Worm (Caenorhabditis elegans): ENCODE measurements around the gene K12D12.5.

Gene K12D12.5

ce11 chrII:11893323-11893722 lies 32.5 kb downstream of the K12D12.5 start, which contains the start of gene ZK930.2 (continued):
- no peak for TF ChIP-seq pqm-1 (tag; optimal IDR thresholded peaks at IDR 0.05)
- TF ChIP-seq dpl-1 (GFP tag; optimal IDR thresholded peaks at IDR 0.05): no peak
- no peak for TF ChIP-seq ceh-32 (tag; optimal IDR thresholded peaks at IDR 0.05; ENCODE audit: poor library complexity)
- no peak for TF ChIP-seq hif-1 (tag; optimal IDR thresholded peaks at IDR 0.05)

- TF ChIP-seq aha-1 (tag): peak; percentile 89
- no peak for TF ChIP-seq ceh-28 (tag; optimal IDR thresholded peaks at IDR 0.05)
Observed at ce11 chrII:11899761-11900160, 38.9 kb downstream of the K12D12.5 start.

ce11 chrII:11901110-11901509 lies 40.3 kb downstream of the K12D12.5 start, which contains the start of gene vab-23:
vab-23 (minus strand) TSS chrII:11901210.
- TF ChIP-seq nhr-11 (tag; optimal IDR thresholded peaks at IDR 0.05): no peak
- no peak for TF ChIP-seq Y48G9A.11 (GFP tag; IDR thresholded peaks at IDR 0.05)
- no peak for TF ChIP-seq lin-1 (GFP tag; IDR thresholded peaks at IDR 0.05)
- TF ChIP-seq fos-1 (tag; optimal IDR thresholded peaks at IDR 0.05): no peak
- no peak for TF ChIP-seq snpc-4 (tag; optimal IDR thresholded peaks at IDR 0.05)
- TF ChIP-seq dmd-9 (GFP tag; IDR thresholded peaks at IDR 0.05): no peak
- TF ChIP-seq zfp-2 (tag; optimal IDR thresholded peaks at IDR 0.05): no peak
- TF ChIP-seq zag-1 (tag; optimal IDR thresholded peaks at IDR 0.05): no peak
- no peak for TF ChIP-seq nhr-41 (GFP tag; IDR thresholded peaks at IDR 0.05)

ce11 chrII:11902203-11902602 lies 41.4 kb downstream of the K12D12.5 start:
- TF ChIP-seq pqm-1 (tag; optimal IDR thresholded peaks at IDR 0.05) (no peak), daf-16 (GFP tag; optimal IDR thresholded peaks at IDR 0.05) (no peak), daf-16 (tag; optimal IDR thresholded peaks at IDR 0.05) (no peak), nhr-77 (tag; optimal IDR thresholded peaks at IDR 0.05) (no peak), hlh-11 (tag; optimal IDR thresholded peaks at IDR 0.05) (no peak), rbr-2 (tag; optimal IDR thresholded peaks at IDR 0.05) (no peak), dmd-9 (GFP tag; IDR thresholded peaks at IDR 0.05) (no peak), ZK337.2 (GFP tag; IDR thresholded peaks at IDR 0.05) (no peak), sdz-12 (GFP tag; optimal IDR thresholded peaks at IDR 0.05) (no peak), ces-1 (GFP tag; optimal IDR thresholded peaks at IDR 0.05) (no peak)

- TF ChIP-seq dmd-8 (GFP tag; IDR thresholded peaks at IDR 0.05) (no peak), mxl-2 (GFP tag; conservative IDR thresholded peaks at IDR 0.05) (no peak), daf-19 (GFP tag; conservative IDR thresholded peaks at IDR 0.05) (no peak), ces-1 (GFP tag; optimal IDR thresholded peaks at IDR 0.05) (no peak), unc-62 (GFP tag; optimal IDR thresholded peaks at IDR 0.05 in 1 of 2) (peak in 1 of 2 experiments; percentile 59), unc-62 (tag; optimal IDR thresholded peaks at IDR 0.05) (no peak)
Observed at ce11 chrII:11905023-11905422, 44.2 kb downstream of the K12D12.5 start.

- TF ChIP-seq D1046.2 (GFP tag; IDR thresholded peaks at IDR 0.05): no peak
- no peak for TF ChIP-seq unc-130 (GFP tag; optimal IDR thresholded peaks at IDR 0.05)
- no peak for TF ChIP-seq lin-29 (GFP tag; IDR thresholded peaks at IDR 0.05)
Observed at ce11 chrII:11906217-11906616, 45.4 kb downstream of the K12D12.5 start, which contains the start of gene ZK930.4. ZK930.4 (plus strand) TSS chrII:11906517.

ce11 chrII:11910569-11910968 lies 49.7 kb downstream of the K12D12.5 start:
- TF ChIP-seq attf-4 (tag; optimal IDR thresholded peaks at IDR 0.05) (no peak), daf-19 (GFP tag; conservative IDR thresholded peaks at IDR 0.05) (no peak), T26A8.4 (GFP tag; IDR thresholded peaks at IDR 0.05) (no peak), lir-3 (tag; optimal IDR thresholded peaks at IDR 0.05) (no peak), lin-15B (tag; optimal IDR thresholded peaks at IDR 0.05) (no peak), snpc-1.2 (GFP tag; IDR thresholded peaks at IDR 0.05) (no peak), set-16 (GFP tag; IDR thresholded peaks at IDR 0.05) (no peak), ces-1 (GFP tag; optimal IDR thresholded peaks at IDR 0.05) (no peak), nhr-76 (tag; optimal IDR thresholded peaks at IDR 0.05) (no peak), F37D6.2 (tag; optimal IDR thresholded peaks at IDR 0.05) (no peak), ceh-82 (tag; optimal IDR thresholded peaks at IDR 0.05) (no peak), dmd-6 (GFP tag; IDR thresholded peaks at IDR 0.05) (no peak), zag-1 (tag; optimal IDR thresholded peaks at IDR 0.05) (no peak), zfp-2 (tag; optimal IDR thresholded peaks at IDR 0.05) (no peak), tag-97 (GFP tag; IDR thresholded peaks at IDR 0.05) (no peak), dpl-1 (GFP tag; optimal IDR thresholded peaks at IDR 0.05) (no peak), ceh-20 (GFP tag; IDR thresholded peaks at IDR 0.05) (no peak)
